Worm (Caenorhabditis elegans): ENCODE data around the gene F25F2.1.

ce11 chrIII:4498938-4499337, 9.7 kb upstream of the F25F2.1 start, which contains the start of the genes C07G2.5 and atf-7:
- TF ChIP-seq ztf-29 (GFP tag; IDR thresholded peaks at IDR 0.05): no peak
- TF ChIP-seq klf-2 (GFP tag; conservative IDR thresholded peaks at IDR 0.05): no peak
- no peak for TF ChIP-seq ref-1 (GFP tag; conservative IDR thresholded peaks at IDR 0.05)
- TF ChIP-seq tab-1 (GFP tag; IDR thresholded peaks at IDR 0.05): no peak
- no peak for TF ChIP-seq cog-1 (tag; optimal IDR thresholded peaks at IDR 0.05)
- TF ChIP-seq T22C8.4 (GFP tag; IDR thresholded peaks at IDR 0.05): no peak
- no peak for TF ChIP-seq ztf-23 (GFP tag; IDR thresholded peaks at IDR 0.05)
- no peak for TF ChIP-seq flt-1 (GFP tag; IDR thresholded peaks at IDR 0.05)

Data from whole organism, midembryonic.